Fruit fly (Drosophila melanogaster) whole organism, prepupa: Measurements from ENCODE around the gene Vajk3.
A peak's percentile ranks its signal among the peaks of the same experiment; 100 is the strongest.

Experiments
- CG10631 ChIP-seq: fragments of 200-800 bp; sonication (Bioruptor generic); optimal IDR thresholded peaks from 2 replicates; lab custom pipeline; 2016; ENCODE audit warnings: missing biosample characterization, missing genetic modification characterization
- CG11294 ChIP-seq: fragments of 200-800 bp; sonication (Bioruptor generic); IDR thresholded peaks from 2 replicates; pipeline ENCODE4 v1.3.6; 2022; ENCODE audit warnings: missing biosample characterization, missing genetic modification characterization
- CG11902 ChIP-seq: fragments of 200-800 bp; sonication (Bioruptor generic); optimal IDR thresholded peaks from 3 replicates; lab custom pipeline; 2016; ENCODE audit warnings: missing biosample characterization, missing genetic modification characterization
- CG1621 ChIP-seq: fragments of 200-800 bp; sonication (Bioruptor generic); optimal IDR thresholded peaks from 3 replicates; lab custom pipeline; 2018; ENCODE audit warnings: missing biosample characterization, mild to moderate bottlenecking, missing genetic modification characterization
- CG16779 ChIP-seq: fragments of 200-800 bp; sonication (Bioruptor generic); optimal IDR thresholded peaks from 3 replicates; lab custom pipeline; 2017; ENCODE audit warnings: missing biosample characterization, mild to moderate bottlenecking, missing genetic modification characterization
- CG32006 ChIP-seq: fragments of 200-800 bp; sonication (Bioruptor generic); optimal IDR thresholded peaks from 3 replicates; lab custom pipeline; 2017; ENCODE audit warnings: missing biosample characterization, mild to moderate bottlenecking, missing genetic modification characterization
- CG34406 ChIP-seq: fragments of 200-800 bp; sonication (Bioruptor generic); optimal IDR thresholded peaks from 3 replicates; lab custom pipeline; 2016; ENCODE audit warnings: missing biosample characterization, missing genetic modification characterization
- CG4318 ChIP-seq: fragments of 200-800 bp; sonication (Bioruptor generic); optimal IDR thresholded peaks from 3 replicates; lab custom pipeline; 2017; ENCODE audit warnings: missing biosample characterization, mild to moderate bottlenecking, missing genetic modification characterization
- CG6163 ChIP-seq: fragments of 200-800 bp; sonication (Bioruptor generic); IDR thresholded peaks from 3 replicates; pipeline ENCODE4 v1.3.6; 2022; ENCODE audit warnings: missing biosample characterization, missing genetic modification characterization
- CG6276 ChIP-seq: fragments of 200-800 bp; sonication (Bioruptor generic); optimal IDR thresholded peaks from 2 replicates; lab custom pipeline; 2017; ENCODE audit warnings: missing biosample characterization, mild to moderate bottlenecking, missing genetic modification characterization
- CG6792 ChIP-seq: fragments of 200-800 bp; sonication (Bioruptor generic); optimal IDR thresholded peaks from 3 replicates; lab custom pipeline; 2016; ENCODE audit warnings: missing biosample characterization, missing genetic modification characterization
- CG6854 ChIP-seq: fragments of 200-800 bp; sonication (Bioruptor generic); optimal IDR thresholded peaks from 2 replicates; lab custom pipeline; 2017; ENCODE audit warnings: missing biosample characterization, mild to moderate bottlenecking, missing genetic modification characterization
- CG7368 ChIP-seq: fragments of 200-800 bp; sonication (Bioruptor generic); optimal IDR thresholded peaks from 3 replicates; lab custom pipeline; 2016; ENCODE audit warnings: missing biosample characterization, missing genetic modification characterization
- CG8319 ChIP-seq: fragments of 200-800 bp; sonication (Bioruptor generic); optimal IDR thresholded peaks from 3 replicates; lab custom pipeline; 2016; ENCODE audit warnings: missing biosample characterization, missing genetic modification characterization
- CG8632 ChIP-seq: fragments of 200-800 bp; sonication (Bioruptor generic); optimal IDR thresholded peaks from 3 replicates; lab custom pipeline; 2016; ENCODE audit warnings: missing biosample characterization, missing genetic modification characterization
- CG9139 ChIP-seq: fragments of 200-800 bp; sonication (Bioruptor generic); optimal IDR thresholded peaks from 3 replicates; lab custom pipeline; 2017; ENCODE audit warnings: missing biosample characterization, mild to moderate bottlenecking, missing genetic modification characterization
- Eip75B ChIP-seq: fragments of 200-800 bp; sonication (Bioruptor generic); optimal IDR thresholded peaks from 3 replicates; lab custom pipeline; 2016; ENCODE audit warnings: missing biosample characterization, missing genetic modification characterization
- Eip78C ChIP-seq: fragments of 200-800 bp; sonication (Bioruptor generic); peaks from one replicate; lab custom pipeline; 2016; ENCODE audit warnings: missing biosample characterization, missing genetic modification characterization
- Ets21C ChIP-seq: fragments of 200-800 bp; sonication (Bioruptor generic); optimal IDR thresholded peaks from 3 replicates; lab custom pipeline; 2016; ENCODE audit warnings: missing biosample characterization, missing genetic modification characterization
- Gug ChIP-seq: fragments of 200-800 bp; sonication (Bioruptor generic); IDR thresholded peaks from 2 replicates; pipeline ENCODE4 v1.3.6; 2022; ENCODE audit warnings: missing biosample characterization, missing genetic modification characterization
- Hr39 ChIP-seq: fragments of 200-800 bp; sonication (Bioruptor generic); optimal IDR thresholded peaks from 2 replicates; lab custom pipeline; 2016; ENCODE audit warnings: missing biosample characterization, missing genetic modification characterization
- Hr4 ChIP-seq: fragments of 200-800 bp; sonication (Bioruptor generic); optimal IDR thresholded peaks from 3 replicates; lab custom pipeline; 2016; ENCODE audit warnings: missing biosample characterization, missing genetic modification characterization
- Met ChIP-seq: fragments of 200-800 bp; sonication (Bioruptor generic); optimal IDR thresholded peaks from 3 replicates; lab custom pipeline; 2016; ENCODE audit warnings: missing biosample characterization, missing genetic modification characterization
- OdsH ChIP-seq: fragments of 200-800 bp; sonication (Bioruptor generic); optimal IDR thresholded peaks from 3 replicates; lab custom pipeline; 2016; ENCODE audit warnings: missing biosample characterization, missing genetic modification characterization
- Smox ChIP-seq: fragments of 200-800 bp; sonication (Bioruptor generic); optimal IDR thresholded peaks from 3 replicates; lab custom pipeline; 2016; ENCODE audit warnings: missing biosample characterization, missing genetic modification characterization
- Sox102F ChIP-seq: fragments of 200-800 bp; sonication (Bioruptor generic); optimal IDR thresholded peaks from 2 replicates; lab custom pipeline; 2016; ENCODE audit warnings: missing biosample characterization, mild to moderate bottlenecking, missing genetic modification characterization
- Sox14 ChIP-seq: fragments of 200-800 bp; sonication (Bioruptor generic); optimal IDR thresholded peaks from 3 replicates; lab custom pipeline; 2016; ENCODE audit warnings: missing biosample characterization, missing genetic modification characterization
- achi ChIP-seq: fragments of 200-800 bp; sonication (Bioruptor generic); optimal IDR thresholded peaks from 3 replicates; lab custom pipeline; 2016; ENCODE audit warnings: missing biosample characterization, missing genetic modification characterization
- acj6 ChIP-seq: fragments of 200-800 bp; sonication (Bioruptor generic); optimal IDR thresholded peaks from 3 replicates; lab custom pipeline; 2016; ENCODE audit warnings: missing biosample characterization, missing genetic modification characterization
- dsx ChIP-seq: fragments of 200-800 bp; optimal IDR thresholded peaks from 3 replicates; lab custom pipeline; 2019; ENCODE audit warnings: missing biosample characterization, mild to moderate bottlenecking, missing genetic modification characterization, moderate library complexity; ENCODE audit not compliant: poor library complexity, severe bottlenecking
- eg ChIP-seq: fragments of 200-800 bp; sonication (Bioruptor generic); IDR thresholded peaks from 3 replicates; pipeline ENCODE4 v1.3.6; 2022; ENCODE audit warnings: missing biosample characterization, missing genetic modification characterization
- fd85E ChIP-seq: fragments of 200-800 bp; sonication (Bioruptor generic); optimal IDR thresholded peaks from 3 replicates; lab custom pipeline; 2016; ENCODE audit warnings: missing biosample characterization, missing genetic modification characterization
- fkh ChIP-seq: fragments of 200-800 bp; sonication (Bioruptor generic); optimal IDR thresholded peaks from 3 replicates; lab custom pipeline; 2017; ENCODE audit warnings: missing biosample characterization, mild to moderate bottlenecking, missing genetic modification characterization, moderate library complexity
- pdm3 ChIP-seq: fragments of 200-800 bp; sonication (Bioruptor generic); optimal IDR thresholded peaks from 3 replicates; lab custom pipeline; 2016; ENCODE audit warnings: missing biosample characterization, missing genetic modification characterization
- salr ChIP-seq, 2 experiments: fragments of 200-800 bp; sonication (Bioruptor generic); optimal IDR thresholded peaks; 3 replicates each; lab custom pipeline; 2016 to 2018; ENCODE audit warnings: missing biosample characterization in 2 of 2, missing genetic modification characterization in 2 of 2, mild to moderate bottlenecking in 1 of 2
- spab ChIP-seq: fragments of 200-800 bp; sonication (Bioruptor generic); optimal IDR thresholded peaks from 2 replicates; lab custom pipeline; 2017; ENCODE audit warnings: missing biosample characterization, mild to moderate bottlenecking, missing genetic modification characterization, missing genetic modification reagents
- ss ChIP-seq, 2 experiments: fragments of 200-800 bp; sonication (Bioruptor generic); optimal IDR thresholded peaks; 2 replicates in 1 of 2; 3 replicates in 1 of 2; lab custom pipeline; 2017 to 2018; ENCODE audit warnings: mild to moderate bottlenecking in 2 of 2, missing biosample characterization in 2 of 2, missing genetic modification characterization in 2 of 2, moderate library complexity in 1 of 2
- svp ChIP-seq: fragments of 200-800 bp; sonication (Bioruptor generic); peaks from one replicate; lab custom pipeline; 2016; ENCODE audit warnings: missing biosample characterization, missing genetic modification characterization
- topi ChIP-seq: fragments of 200-800 bp; sonication (Bioruptor generic); optimal IDR thresholded peaks from 3 replicates; lab custom pipeline; 2016; ENCODE audit warnings: missing biosample characterization, missing genetic modification characterization
- vri ChIP-seq: fragments of 200-800 bp; sonication (Bioruptor generic); optimal IDR thresholded peaks from 3 replicates; lab custom pipeline; 2016; ENCODE audit warnings: missing biosample characterization, mild to moderate bottlenecking, missing genetic modification characterization

Gene Vajk3

dm6 chr2L:13966732-13967316, 19.5 kb upstream of the Vajk3 start, which contains the start of gene NimB2:
TSS of gene NimB2 (minus strand) at chr2L:13967018.
- TF ChIP-seq dsx (GFP tag; lab: Kevin White, UChicago) (no peak), svp (GFP tag; lab: Kevin White, UChicago) (peak; percentile 94), CG11902 (GFP tag; lab: Kevin White, UChicago) (no peak), Eip78C (peak; percentile 16)

DNA sequence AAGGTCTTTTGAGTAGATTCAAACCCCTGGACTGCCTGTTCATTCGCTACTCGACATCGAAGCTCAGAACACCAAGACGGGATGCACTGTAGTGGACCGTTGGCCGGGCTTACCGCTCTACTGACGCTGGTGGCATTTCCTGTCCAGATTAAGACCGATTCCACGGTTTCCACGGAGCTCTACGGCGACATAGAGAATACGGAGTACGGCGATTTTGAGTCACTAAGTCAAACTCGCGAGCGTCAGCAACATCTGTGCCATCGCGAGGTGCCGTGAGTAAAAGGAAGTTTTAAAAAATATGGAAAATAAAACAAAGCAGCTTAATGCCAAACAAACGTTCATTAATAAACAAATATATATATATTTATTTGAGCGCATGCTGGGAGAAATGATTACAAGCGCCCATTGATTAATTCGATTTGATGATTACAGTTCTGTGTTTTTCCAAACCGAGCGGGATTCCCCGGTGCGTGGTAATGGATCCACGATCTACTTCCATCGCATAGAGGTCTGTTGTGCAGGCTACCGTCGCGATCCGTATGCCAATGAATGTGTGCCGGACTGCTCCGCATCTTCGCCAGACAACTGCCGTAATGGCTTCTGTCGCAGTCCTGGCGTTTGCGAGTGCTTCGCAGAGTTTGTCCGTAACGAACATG, 16.3 kb upstream of the Vajk3 start, which contains the start of gene NimB1:
TSS of gene NimB1 (plus strand) at position 41 of the 656 bp plus-strand sequence.
- TF ChIP-seq svp (GFP tag; lab: Kevin White, UChicago) (peak; percentile 71), Eip78C (peak; percentile 59), eg (GFP tag; lab: Robert Waterston, UW) (no peak)

dm6 chr2L:13960399-13960798, 13.1 kb upstream of the Vajk3 start:
- TF ChIP-seq CG9139 (GFP tag; lab: Kevin White, UChicago) (peak; percentile 19), fkh (GFP tag; lab: Kevin White, UChicago) (no peak), achi (GFP tag; lab: Kevin White, UChicago) (no peak), ss (GFP tag; optimal IDR thresholded peaks at IDR 0.05; lab: Kevin White, UChicago) (no peak), vri (GFP tag; lab: Kevin White, UChicago) (no peak), CG16779 (tag; lab: Kevin White, UChicago) (no peak)
- TF ChIP-seq, all 60 proteins: peak for 1

DNA sequence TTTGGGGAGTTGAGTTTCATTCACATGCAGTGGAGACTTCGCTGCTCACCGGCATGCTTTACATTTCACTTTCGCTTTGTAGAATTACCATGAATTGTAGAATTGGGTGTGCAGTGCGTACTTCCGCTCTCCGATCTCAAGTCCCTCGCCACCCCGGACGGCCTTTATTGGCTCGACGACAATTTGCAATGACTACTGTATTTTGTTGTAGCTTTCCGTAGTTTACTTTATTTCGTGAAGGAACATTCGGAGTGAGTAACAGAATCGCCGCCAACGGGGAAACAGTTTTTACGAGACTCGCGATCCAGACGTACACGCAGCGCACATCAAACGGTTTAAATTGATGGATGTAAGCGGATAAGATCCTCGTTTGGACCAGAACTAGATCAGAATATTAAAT, 10.0 kb upstream of the Vajk3 start, which contains the start of gene NimA:
TSS of gene NimA (plus strand) at position 301 of the 400 bp plus-strand sequence.
- TF ChIP-seq fkh (GFP tag; lab: Kevin White, UChicago) (no peak), CG8632 (GFP tag; lab: Kevin White, UChicago) (no peak), Ets21C (no peak), eg (GFP tag; lab: Robert Waterston, UW) (no peak), pdm3 (no peak), CG4318 (GFP tag; lab: Kevin White, UChicago) (no peak), svp (GFP tag; lab: Kevin White, UChicago) (no peak), CG8319 (GFP tag; lab: Kevin White, UChicago) (no peak), topi (GFP tag; lab: Kevin White, UChicago) (no peak), CG6854 (GFP tag; lab: Kevin White, UChicago) (no peak), CG6163 (GFP tag; lab: Robert Waterston, UW) (no peak), CG7368 (GFP tag; lab: Kevin White, UChicago) (no peak)

DNA sequence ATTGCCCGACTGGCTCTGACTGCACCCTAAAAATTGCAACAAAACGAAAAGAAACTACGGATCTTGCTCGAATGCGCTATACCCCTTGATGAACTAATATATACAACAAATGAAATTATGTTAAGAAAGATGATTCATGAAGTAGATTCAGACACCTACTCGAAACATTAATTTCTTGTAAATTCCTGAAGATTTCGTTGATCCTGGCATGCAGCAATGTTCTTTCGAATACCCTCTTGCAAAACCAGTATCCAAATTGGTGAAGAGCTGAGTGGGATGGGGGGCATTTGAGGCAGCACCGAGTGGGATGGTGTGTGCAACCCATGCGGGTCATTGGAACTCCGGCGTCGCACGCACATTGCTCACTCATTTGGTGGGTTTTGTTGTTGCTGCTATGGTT, 8.5 kb upstream of the Vajk3 start:
- TF ChIP-seq CG6276 (GFP tag; lab: Kevin White, UChicago) (peak; percentile 90), CG6163 (GFP tag; lab: Robert Waterston, UW) (peak; percentile 98), Gug (GFP tag; lab: Robert Waterston, UW) (peak; percentile 94), CG10631 (GFP tag; lab: Kevin White, UChicago) (peak; percentile 96), CG7368 (GFP tag; lab: Kevin White, UChicago) (peak; percentile 83), Hr39 (GFP tag; lab: Kevin White, UChicago) (peak; percentile 99), CG34406 (GFP tag; lab: Kevin White, UChicago) (peak; percentile 93), Hr4 (GFP tag; lab: Kevin White, UChicago) (peak; percentile 91), OdsH (peak; percentile 97), eg (GFP tag; lab: Robert Waterston, UW) (peak; percentile 94), CG9139 (GFP tag; lab: Kevin White, UChicago) (peak; percentile 67), Sox102F (peak; percentile 98), CG11294 (peak; percentile 95), CG16779 (tag; lab: Kevin White, UChicago) (peak; percentile 86), Smox (peak; percentile 98), CG1621 (tag; lab: Kevin White, UChicago) (peak; percentile 92), Sox14 (peak; percentile 98), fd85E (peak; percentile 62), svp (GFP tag; lab: Kevin White, UChicago) (peak; percentile 95), CG6792 (peak; percentile 96), Met (peak; percentile 98), CG32006 (GFP tag; lab: Kevin White, UChicago) (peak; percentile 95), CG6854 (GFP tag; lab: Kevin White, UChicago) (no peak), vri (GFP tag; lab: Kevin White, UChicago) (peak; percentile 97), Eip75B (peak; percentile 96), spab (GFP tag; lab: Kevin White, UChicago) (peak; percentile 88), salr (GFP tag; optimal IDR thresholded peaks at IDR 0.05; lab: Kevin White, UChicago) (peak; percentile 88 to 92), acj6 (GFP tag; lab: Kevin White, UChicago) (peak; percentile 96)
